Worm (Caenorhabditis elegans) whole organism, L1 larva: ENCODE results near the gene B0507.8.
A peak's percentile ranks its signal among the peaks of the same experiment; 100 is the strongest.

Experiments used
- C04F5.9 ChIP-seq: sonication (generic microtip); optimal IDR thresholded peaks from 2 replicates; lab custom pipeline; 2016; ENCODE audit warnings: missing genetic modification characterization, missing compliant biosample characterization
- alr-1 ChIP-seq: fragments of 200-800 bp; sonication (Bioruptor generic); optimal IDR thresholded peaks from 2 replicates; lab custom pipeline; 2018; ENCODE audit warnings: borderline replicate concordance, mild to moderate bottlenecking, missing genetic modification characterization, missing compliant biosample characterization
- ama-1 ChIP-seq: fragments of 150-350 bp; optimal IDR thresholded peaks from 2 replicates; lab custom pipeline; 2014
- blmp-1 ChIP-seq: fragments of 150-350 bp; optimal IDR thresholded peaks from 2 replicates; lab custom pipeline; 2014; ENCODE audit warnings: missing biosample characterization, missing genetic modification characterization
- ceh-63 ChIP-seq: fragments of 200-800 bp; sonication (Bioruptor generic); optimal IDR thresholded peaks from 2 replicates; lab custom pipeline; 2018; ENCODE audit warnings: mild to moderate bottlenecking, missing genetic modification characterization, missing compliant biosample characterization
- ceh-8 ChIP-seq: fragments of 200-800 bp; sonication (Bioruptor generic); optimal IDR thresholded peaks from 2 replicates; lab custom pipeline; 2018; ENCODE audit warnings: mild to moderate bottlenecking, missing genetic modification characterization, moderate library complexity, missing compliant biosample characterization
- ceh-90 ChIP-seq: sonication (generic microtip); optimal IDR thresholded peaks from 2 replicates; lab custom pipeline; 2016; ENCODE audit warnings: missing genetic modification characterization, missing compliant biosample characterization
- dsc-1 ChIP-seq: sonication (generic microtip); optimal IDR thresholded peaks from 2 replicates; lab custom pipeline; 2016; ENCODE audit warnings: mild to moderate bottlenecking, missing genetic modification characterization, missing compliant biosample characterization
- efl-3 ChIP-seq: fragments of 200-800 bp; sonication (Bioruptor generic); optimal IDR thresholded peaks from 2 replicates; lab custom pipeline; 2018; ENCODE audit warnings: mild to moderate bottlenecking, missing genetic modification characterization, missing compliant biosample characterization
- egl-27 ChIP-seq, 2 experiments: fragments of 150-350 bp in 1 of 2; sonication (generic microtip); optimal IDR thresholded peaks; 3 replicates each; lab custom pipeline; 2017 to 2018; ENCODE audit warnings: missing biosample characterization in 2 of 2, missing genetic modification characterization in 2 of 2, missing genetic modification reagents in 2 of 2
- elt-2 ChIP-seq: sonication (generic microtip); optimal IDR thresholded peaks from 2 replicates; lab custom pipeline; 2016; ENCODE audit warnings: missing genetic modification characterization, mild to moderate bottlenecking, inconsistent platforms, missing compliant biosample characterization, missing genetic modification reagents
- ets-5 ChIP-seq: fragments of 200-800 bp; sonication (Bioruptor generic); IDR thresholded peaks from 2 replicates; pipeline ENCODE4 v1.3.6; 2022; ENCODE audit warnings: missing genetic modification characterization, missing compliant biosample characterization
- fkh-10 ChIP-seq: sonication (generic microtip); optimal IDR thresholded peaks from 2 replicates; lab custom pipeline; 2017; ENCODE audit warnings: missing biosample characterization, missing genetic modification reagents, missing genetic modification characterization
- fkh-4 ChIP-seq: sonication (generic microtip); optimal IDR thresholded peaks from 2 replicates; lab custom pipeline; 2016; ENCODE audit warnings: missing compliant biosample characterization, missing genetic modification characterization, borderline replicate concordance
- fos-1 ChIP-seq: fragments of 150-350 bp; optimal IDR thresholded peaks from 2 replicates; lab custom pipeline; 2014; ENCODE audit warnings: missing biosample characterization, missing genetic modification characterization
- grh-1 ChIP-seq: fragments of 200-800 bp; sonication (Bioruptor generic); IDR thresholded peaks from 2 replicates; pipeline ENCODE4 v1.3.6; 2022; ENCODE audit warnings: missing genetic modification reagents, missing genetic modification characterization, missing compliant biosample characterization
- hlh-17 ChIP-seq: fragments of 200-800 bp; sonication (Bioruptor generic); optimal IDR thresholded peaks from 2 replicates; lab custom pipeline; 2018; ENCODE audit warnings: missing genetic modification characterization, mild to moderate bottlenecking, missing compliant biosample characterization, moderate library complexity, borderline replicate concordance
- hlh-4 ChIP-seq: sonication (generic microtip); optimal IDR thresholded peaks from 2 replicates; lab custom pipeline; 2016; ENCODE audit warnings: mild to moderate bottlenecking, missing genetic modification characterization, missing compliant biosample characterization
- irx-1 ChIP-seq: sonication (generic microtip); optimal IDR thresholded peaks from 2 replicates; lab custom pipeline; 2016; ENCODE audit warnings: missing genetic modification characterization, missing compliant biosample characterization
- isw-1 ChIP-seq: fragments of 200-800 bp; sonication (Bioruptor generic); IDR thresholded peaks from 2 replicates; pipeline ENCODE4 v1.3.6; 2022; ENCODE audit warnings: missing genetic modification characterization, missing compliant biosample characterization
- jun-1 ChIP-seq: fragments of 150-350 bp; optimal IDR thresholded peaks from 2 replicates; lab custom pipeline; 2014; ENCODE audit warnings: missing biosample characterization, missing genetic modification reagents, missing genetic modification characterization
- lin-15B ChIP-seq: fragments of 150-350 bp; sonication (generic microtip); optimal IDR thresholded peaks from 3 replicates; lab custom pipeline; 2014; ENCODE audit warnings: missing biosample characterization, missing genetic modification characterization
- lin-35 ChIP-seq, 2 experiments: fragments of 150-350 bp; optimal IDR thresholded peaks; 2 replicates each; lab custom pipeline; 2014; ENCODE audit warnings: missing biosample characterization in 2 of 2, missing genetic modification characterization in 2 of 2, missing genetic modification reagents in 2 of 2
- lin-39 ChIP-seq: fragments of 150-350 bp; optimal IDR thresholded peaks from 2 replicates; lab custom pipeline; 2014; ENCODE audit warnings: missing biosample characterization, missing genetic modification reagents, missing genetic modification characterization
- lir-3 ChIP-seq: sonication (generic microtip); optimal IDR thresholded peaks from 2 replicates; lab custom pipeline; 2016; ENCODE audit warnings: mild to moderate bottlenecking, missing genetic modification characterization, moderate library complexity, missing compliant biosample characterization; ENCODE audit not compliant: poor library complexity
- lsy-2 ChIP-seq, 2 experiments: fragments of 150-350 bp; optimal IDR thresholded peaks; 2 replicates each; lab custom pipeline; 2014; ENCODE audit warnings: missing biosample characterization in 2 of 2, missing genetic modification characterization in 2 of 2
- mdl-1 ChIP-seq, 2 experiments: fragments of 150-350 bp; optimal IDR thresholded peaks; 2 replicates each; lab custom pipeline; 2014 to 2017; ENCODE audit warnings: missing biosample characterization in 2 of 2, missing genetic modification characterization in 2 of 2, inconsistent platforms in 1 of 2
- mef-2 ChIP-seq: fragments of 150-350 bp; optimal IDR thresholded peaks from 2 replicates; lab custom pipeline; 2014; ENCODE audit warnings: missing biosample characterization, missing genetic modification characterization
- mep-1 ChIP-seq: fragments of 150-350 bp; optimal IDR thresholded peaks from 2 replicates; lab custom pipeline; 2014; ENCODE audit warnings: missing biosample characterization, missing genetic modification characterization
- nhr-12 ChIP-seq: sonication (generic microtip); optimal IDR thresholded peaks from 2 replicates; lab custom pipeline; 2017; ENCODE audit warnings: missing biosample characterization, missing genetic modification characterization
- nhr-19 ChIP-seq: fragments of 200-800 bp; sonication (Bioruptor generic); conservative IDR thresholded peaks from 2 replicates; pipeline ENCODE4 v1.3.6; 2022; ENCODE audit warnings: missing genetic modification characterization, missing compliant biosample characterization
- nhr-237 ChIP-seq: fragments of 150-350 bp; optimal IDR thresholded peaks from 2 replicates; lab custom pipeline; 2014; ENCODE audit warnings: missing biosample characterization, missing genetic modification characterization
- pag-3 ChIP-seq: sonication (generic microtip); optimal IDR thresholded peaks from 2 replicates; lab custom pipeline; 2017; ENCODE audit warnings: missing genetic modification characterization, mild to moderate bottlenecking, missing compliant biosample characterization, antibody characterized with exemption, borderline replicate concordance; ENCODE audit not compliant: insufficient read depth
- pqm-1 ChIP-seq: sonication (generic microtip); optimal IDR thresholded peaks from 3 replicates; lab custom pipeline; 2017; ENCODE audit warnings: missing biosample characterization, missing genetic modification characterization
- skn-1 ChIP-seq: fragments of 150-350 bp; optimal IDR thresholded peaks from 2 replicates; lab custom pipeline; 2014; ENCODE audit warnings: missing biosample characterization, missing genetic modification characterization
- sptf-1 ChIP-seq: fragments of 150-350 bp; optimal IDR thresholded peaks from 2 replicates; lab custom pipeline; 2014; ENCODE audit warnings: missing biosample characterization, missing genetic modification characterization
- unc-130 ChIP-seq: fragments of 150-350 bp; optimal IDR thresholded peaks from 2 replicates; lab custom pipeline; 2017; ENCODE audit warnings: missing biosample characterization, missing genetic modification characterization, inconsistent platforms
- unc-30 ChIP-seq: sonication (generic microtip); optimal IDR thresholded peaks from 2 replicates; lab custom pipeline; 2017; ENCODE audit warnings: missing biosample characterization, missing genetic modification characterization
- unc-62 ChIP-seq: fragments of 150-350 bp; optimal IDR thresholded peaks from 2 replicates; lab custom pipeline; 2014; ENCODE audit warnings: missing biosample characterization, missing genetic modification reagents, missing genetic modification characterization
- unc-98 ChIP-seq: fragments of 200-800 bp; sonication (Bioruptor generic); IDR thresholded peaks from 2 replicates; pipeline ENCODE4 v1.3.6; 2022; ENCODE audit warnings: missing genetic modification characterization, missing compliant biosample characterization
- xbp-1 ChIP-seq: sonication (generic microtip); optimal IDR thresholded peaks from 2 replicates; lab custom pipeline; 2016; ENCODE audit warnings: missing genetic modification characterization, missing compliant biosample characterization
- ztf-11 ChIP-seq, 2 experiments: sonication (generic microtip); optimal IDR thresholded peaks; 2 replicates each; lab custom pipeline; 2016 to 2017; ENCODE audit warnings: missing genetic modification characterization in 2 of 2, missing biosample characterization in 1 of 2, missing compliant biosample characterization in 1 of 2
- ztf-4 ChIP-seq: fragments of 150-350 bp; optimal IDR thresholded peaks from 2 replicates; lab custom pipeline; 2014; ENCODE audit warnings: missing biosample characterization, missing genetic modification characterization

B0507.8 gene

DNA sequence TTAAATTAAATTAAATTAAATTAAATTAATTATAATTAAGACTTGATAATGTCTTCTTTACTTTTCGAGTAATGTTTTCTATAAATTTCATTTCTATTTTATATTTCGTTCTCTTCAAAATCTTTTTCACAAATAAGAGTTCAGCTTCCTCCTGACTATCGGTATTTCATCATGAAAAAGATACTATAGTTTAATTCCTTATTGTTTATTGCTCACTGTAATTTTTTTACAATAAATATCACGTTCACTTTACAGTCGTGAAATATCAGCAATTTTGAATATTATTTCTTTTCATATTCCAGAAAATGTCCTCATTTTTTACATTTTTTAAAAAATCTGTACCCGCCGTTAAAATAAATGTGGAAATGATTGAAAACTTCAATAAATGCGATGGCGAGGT, 26.4 kb downstream of the B0507.8 start, which contains the start of gene ZC196.3:
Gene ZC196.3 (plus strand): TSS at position 301 of the 400 bp plus-strand sequence.
- TF ChIP-seq dsc-1 (no peak), lsy-2 (tag; optimal IDR thresholded peaks at IDR 0.05; lab: Kevin White, UChicago) (no peak), lin-35 (GFP tag; optimal IDR thresholded peaks at IDR 0.05; lab: Kevin White, UChicago) (no peak), nhr-237 (tag; lab: Kevin White, UChicago) (no peak), mef-2 (tag; lab: Kevin White, UChicago) (no peak), ceh-63 (no peak), unc-62 (GFP tag; lab: Kevin White, UChicago) (no peak), mdl-1 (tag; optimal IDR thresholded peaks at IDR 0.05; lab: Kevin White, UChicago) (no peak), hlh-4 (tag; lab: Kevin White, UChicago) (no peak), egl-27 (tag; optimal IDR thresholded peaks at IDR 0.05; lab: Kevin White, UChicago) (no peak), efl-3 (GFP tag; lab: Kevin White, UChicago) (no peak), blmp-1 (tag; lab: Kevin White, UChicago) (no peak), unc-130 (no peak), xbp-1 (tag; lab: Kevin White, UChicago) (no peak), unc-98 (GFP tag; lab: Robert Waterston, UW) (no peak), pag-3 (tag; lab: Kevin White, UChicago) (no peak), sptf-1 (no peak), fkh-4 (tag; lab: Kevin White, UChicago) (no peak), ets-5 (GFP tag; lab: Robert Waterston, UW) (no peak)

DNA sequence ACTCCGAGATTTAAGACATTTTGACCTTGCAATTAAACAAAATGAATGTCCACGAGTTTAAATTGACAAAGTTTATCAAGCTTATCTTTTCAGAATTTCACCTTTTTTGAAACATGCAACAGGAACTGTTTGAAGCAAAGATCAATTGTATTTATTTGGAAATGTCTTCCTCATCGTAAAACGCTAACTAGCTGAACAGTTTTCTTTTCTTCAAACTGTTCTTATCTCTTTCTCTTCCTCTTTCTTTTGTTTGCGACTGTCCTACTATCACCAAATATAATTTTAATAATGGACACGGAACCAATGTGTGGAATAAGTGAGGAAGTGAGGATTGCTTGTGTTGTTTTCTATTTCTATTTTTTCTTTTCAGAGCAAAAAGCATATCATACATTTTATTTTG, 29.8 kb downstream of the B0507.8 start, which contains the start of gene ZC196.4:
Gene ZC196.4 (plus strand): TSS at position 173 of the 400 bp plus-strand sequence.
- TF ChIP-seq unc-30 = no peak
- no peak for TF ChIP-seq alr-1 (tag; lab: Kevin White, UChicago)
- no peak for TF ChIP-seq fos-1 (tag; lab: Kevin White, UChicago)
- TF ChIP-seq xbp-1 (tag; lab: Kevin White, UChicago) = no peak
- TF ChIP-seq elt-2 = peak; percentile 36
- TF ChIP-seq, all 84 proteins: peak for 1

DNA sequence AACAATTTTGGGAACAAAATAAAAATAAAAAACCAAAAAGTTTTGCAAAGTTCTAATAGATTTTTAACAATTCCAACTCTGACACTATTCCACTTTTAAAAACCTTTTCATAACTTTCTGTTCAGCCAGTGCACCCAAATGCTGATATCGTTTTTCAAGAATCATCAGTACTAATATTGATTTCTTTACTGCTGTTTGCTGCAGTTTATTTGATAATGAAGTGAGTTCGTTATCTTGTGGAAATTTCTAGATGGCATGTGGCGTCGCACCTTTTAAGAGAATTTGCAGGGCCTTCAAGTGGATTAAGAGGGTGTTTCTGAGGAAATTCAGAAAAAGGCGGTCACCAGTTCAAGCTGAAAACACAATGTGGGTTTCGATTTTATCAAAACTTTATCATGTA, 31.8 kb downstream of the B0507.8 start:
- TF ChIP-seq fkh-10 (no peak), lin-15B (tag; lab: Kevin White, UChicago) (no peak), ztf-11 (tag; optimal IDR thresholded peaks at IDR 0.05; lab: Kevin White, UChicago) (no peak), fos-1 (tag; lab: Kevin White, UChicago) (no peak), elt-2 (peak; percentile 21), hlh-17 (GFP tag; lab: Kevin White, UChicago) (no peak)

DNA sequence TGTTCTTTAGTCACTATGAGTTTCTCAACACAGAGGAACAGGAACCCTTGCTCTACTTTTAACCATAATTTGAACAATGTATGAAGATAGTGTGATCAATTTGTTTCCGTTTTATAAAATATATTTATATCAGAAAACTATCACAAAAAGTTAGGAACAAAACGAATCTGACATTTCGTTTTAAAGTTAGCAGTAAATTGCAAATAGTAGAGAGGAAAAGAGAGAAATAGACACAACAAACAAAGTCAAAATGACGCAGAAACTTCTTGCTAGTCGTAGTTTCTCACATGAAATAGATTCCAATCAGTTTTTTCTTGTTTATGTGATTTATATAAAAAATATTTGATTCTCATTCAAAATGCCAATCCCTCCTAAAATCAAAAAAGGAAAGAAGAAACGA, 33.7 kb downstream of the B0507.8 start, which contains the start of gene ZC196.5:
Gene ZC196.5 (plus strand): TSS at position 301 of the 400 bp plus-strand sequence.
- TF ChIP-seq ama-1 (lab: Kevin White, UChicago) = no peak
- TF ChIP-seq pag-3 (tag; lab: Kevin White, UChicago) = no peak
- no peak for TF ChIP-seq unc-130
- no peak for TF ChIP-seq isw-1 (GFP tag; lab: Robert Waterston, UW)
- TF ChIP-seq ceh-8 (GFP tag; lab: Kevin White, UChicago) = no peak
- TF ChIP-seq pqm-1 (tag; lab: Kevin White, UChicago) = no peak
- no peak for TF ChIP-seq grh-1
- no peak for TF ChIP-seq lir-3 (tag; lab: Kevin White, UChicago)

DNA sequence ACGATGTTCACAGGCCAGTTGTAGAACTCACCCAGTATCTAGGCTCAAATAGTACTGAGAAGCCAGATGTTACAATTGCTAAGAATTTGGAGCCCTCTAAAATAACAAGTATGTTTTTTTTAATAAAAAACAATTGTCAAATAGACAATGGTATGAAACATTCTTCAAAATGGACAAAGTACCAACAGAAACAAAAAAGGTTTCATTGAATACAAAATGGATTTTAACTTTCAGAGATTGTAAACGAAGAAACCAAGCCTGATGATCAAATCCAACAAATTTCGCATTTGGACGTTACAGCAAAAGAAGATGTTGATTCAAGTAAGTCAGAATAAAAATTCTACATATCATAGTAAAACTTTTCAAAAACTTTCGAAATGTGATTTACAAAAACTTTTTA, 35.7 kb downstream of the B0507.8 start, which contains the start of gene ZC196.9:
Gene ZC196.9 (minus strand): TSS at position 101 of the 400 bp plus-strand sequence.
- TF ChIP-seq elt-2 (no peak), jun-1 (tag; lab: Kevin White, UChicago) (no peak), lin-35 (GFP tag; optimal IDR thresholded peaks at IDR 0.05; lab: Kevin White, UChicago) (no peak), C04F5.9 (no peak), nhr-19 (GFP tag; lab: Robert Waterston, UW) (no peak), dsc-1 (no peak), ceh-90 (tag; lab: Kevin White, UChicago) (no peak), irx-1 (tag; lab: Kevin White, UChicago) (no peak), mep-1 (tag; lab: Kevin White, UChicago) (no peak), pag-3 (tag; lab: Kevin White, UChicago) (no peak), nhr-12 (tag; lab: Kevin White, UChicago) (no peak), unc-30 (no peak), skn-1 (tag; lab: Kevin White, UChicago) (no peak), lir-3 (tag; lab: Kevin White, UChicago) (no peak), lsy-2 (tag; optimal IDR thresholded peaks at IDR 0.05; lab: Kevin White, UChicago) (no peak), ztf-4 (no peak), ceh-8 (GFP tag; lab: Kevin White, UChicago) (no peak), egl-27 (tag; optimal IDR thresholded peaks at IDR 0.05; lab: Kevin White, UChicago) (no peak), lin-39 (tag; lab: Kevin White, UChicago) (no peak)
